Worm (Caenorhabditis elegans) whole organism, early embryonic: ENCODE results near the gene T25D1.2.
A peak's percentile ranks its signal among the peaks of the same experiment; 100 is the strongest.

Source experiments
- B0310.2 ChIP-seq: sonication (generic microtip); optimal IDR thresholded peaks from 2 replicates; lab custom pipeline; 2016; ENCODE audit warnings: mild to moderate bottlenecking, missing genetic modification characterization, missing compliant biosample characterization
- F13C5.2 ChIP-seq: sonication (generic microtip); optimal IDR thresholded peaks from 2 replicates; lab custom pipeline; 2017; ENCODE audit warnings: mild to moderate bottlenecking, missing genetic modification characterization, inconsistent platforms, missing compliant biosample characterization
- aly-1 ChIP-seq: sonication (generic microtip); optimal IDR thresholded peaks from 2 replicates; lab custom pipeline; 2016; ENCODE audit warnings: missing genetic modification characterization, missing compliant biosample characterization
- ama-1 ChIP-seq: fragments of 150-350 bp; optimal IDR thresholded peaks from 2 replicates; lab custom pipeline; 2014
- ceh-13 ChIP-seq: fragments of 200-800 bp; sonication (Bioruptor generic); optimal IDR thresholded peaks from 2 replicates; lab custom pipeline; 2018; ENCODE audit warnings: mild to moderate bottlenecking, missing genetic modification characterization, missing compliant biosample characterization
- ceh-36 ChIP-seq: sonication (generic microtip); optimal IDR thresholded peaks from 2 replicates; lab custom pipeline; 2016; ENCODE audit warnings: missing genetic modification characterization, inconsistent platforms, missing compliant biosample characterization
- ets-7 ChIP-seq: sonication (generic microtip); optimal IDR thresholded peaks from 2 replicates; lab custom pipeline; 2016; ENCODE audit warnings: missing genotype, missing genetic modification characterization, missing compliant biosample characterization
- flt-1 ChIP-seq: fragments of 200-800 bp; sonication (Bioruptor generic); IDR thresholded peaks from 2 replicates; pipeline ENCODE4 v1.3.6; 2022; ENCODE audit warnings: missing genetic modification characterization, missing compliant biosample characterization
- hmbx-1 ChIP-seq: sonication (generic microtip); optimal IDR thresholded peaks from 2 replicates; lab custom pipeline; 2016; ENCODE audit warnings: mild to moderate bottlenecking, missing genetic modification characterization, missing compliant biosample characterization
- hmg-4 ChIP-seq: fragments of 200-800 bp; sonication (Bioruptor generic); optimal IDR thresholded peaks from 2 replicates; lab custom pipeline; 2018; ENCODE audit warnings: mild to moderate bottlenecking, missing genetic modification characterization, missing compliant biosample characterization
- hnd-1 ChIP-seq: sonication (generic microtip); optimal IDR thresholded peaks from 2 replicates; lab custom pipeline; 2016; ENCODE audit warnings: missing genetic modification characterization, missing compliant biosample characterization
- pes-1 ChIP-seq: fragments of 200-800 bp; sonication (Bioruptor generic); IDR thresholded peaks from 2 replicates; pipeline ENCODE4 v1.3.6; 2022; ENCODE audit warnings: missing genetic modification reagents, missing genetic modification characterization, missing compliant biosample characterization
- scrt-1 ChIP-seq: fragments of 200-800 bp; sonication (Bioruptor generic); IDR thresholded peaks from 2 replicates; pipeline ENCODE4 v1.3.6; 2022; ENCODE audit warnings: missing genetic modification characterization, missing compliant biosample characterization
- sea-1 ChIP-seq: fragments of 200-800 bp; sonication (Bioruptor generic); conservative IDR thresholded peaks from 2 replicates; pipeline ENCODE4 v1.3.6; 2022; ENCODE audit warnings: missing genetic modification characterization, missing compliant biosample characterization
- tbx-11 ChIP-seq: fragments of 200-800 bp; sonication (Bioruptor generic); IDR thresholded peaks from 2 replicates; pipeline ENCODE4 v1.3.6; 2022; ENCODE audit warnings: missing genetic modification characterization, missing compliant biosample characterization
- tbx-37 ChIP-seq: fragments of 200-800 bp; sonication (Bioruptor generic); conservative IDR thresholded peaks from 2 replicates; pipeline ENCODE4 v1.3.6; 2022; ENCODE audit warnings: missing genetic modification reagents, missing genetic modification characterization, missing compliant biosample characterization
- tra-4 ChIP-seq: sonication (generic microtip); optimal IDR thresholded peaks from 2 replicates; lab custom pipeline; 2017; ENCODE audit warnings: missing genetic modification characterization, missing compliant biosample characterization

Gene T25D1.2

ce11 chrX:16518771-16519170 lies 3.4 kb downstream of the T25D1.2 start:
- no peak for TF ChIP-seq flt-1 (GFP tag; lab: Robert Waterston, UW)
- TF ChIP-seq ets-7 (tag; lab: Kevin White, UChicago) = no peak
- TF ChIP-seq tbx-37 (GFP tag; lab: Robert Waterston, UW) = no peak
- TF ChIP-seq B0310.2 (tag; lab: Kevin White, UChicago) = no peak
- no peak for TF ChIP-seq aly-1 (tag; lab: Kevin White, UChicago)
- TF ChIP-seq tra-4 = no peak
- TF ChIP-seq ceh-36 (tag; lab: Kevin White, UChicago) = no peak
- no peak for TF ChIP-seq hnd-1 (tag; lab: Kevin White, UChicago)
- no peak for TF ChIP-seq scrt-1
- no peak for TF ChIP-seq pes-1 (GFP tag; lab: Robert Waterston, UW)
- TF ChIP-seq hmg-4 (GFP tag; lab: Kevin White, UChicago) = no peak
- no peak for TF ChIP-seq sea-1 (GFP tag; lab: Robert Waterston, UW)
- TF ChIP-seq F13C5.2 = no peak
- no peak for TF ChIP-seq ama-1 (lab: Kevin White, UChicago)
- TF ChIP-seq tbx-11 (GFP tag; lab: Robert Waterston, UW) = no peak
- TF ChIP-seq ceh-13 (GFP tag; lab: Kevin White, UChicago) = no peak
- no peak for TF ChIP-seq hmbx-1 (tag; lab: Kevin White, UChicago)

- TF ChIP-seq ama-1 (lab: Kevin White, UChicago) (no peak), tra-4 (no peak), hnd-1 (tag; lab: Kevin White, UChicago) (no peak), ets-7 (tag; lab: Kevin White, UChicago) (no peak), sea-1 (GFP tag; lab: Robert Waterston, UW) (no peak), hmg-4 (GFP tag; lab: Kevin White, UChicago) (no peak), flt-1 (GFP tag; lab: Robert Waterston, UW) (no peak), F13C5.2 (no peak), ceh-36 (tag; lab: Kevin White, UChicago) (no peak), aly-1 (tag; lab: Kevin White, UChicago) (no peak), tbx-11 (GFP tag; lab: Robert Waterston, UW) (no peak), hmbx-1 (tag; lab: Kevin White, UChicago) (no peak), scrt-1 (no peak), tbx-37 (GFP tag; lab: Robert Waterston, UW) (no peak), B0310.2 (tag; lab: Kevin White, UChicago) (no peak), ceh-13 (GFP tag; lab: Kevin White, UChicago) (no peak), pes-1 (GFP tag; lab: Robert Waterston, UW) (no peak)
These were observed 4.2 kb downstream of the T25D1.2 start, which contains the start of gene T25D1.1 for ce11 chrX:16519517-16519916. TSS of gene T25D1.1 (plus strand) at chrX:16519817.

- TF ChIP-seq ets-7 (tag; lab: Kevin White, UChicago) = no peak
- TF ChIP-seq ama-1 (lab: Kevin White, UChicago) = no peak
- no peak for TF ChIP-seq flt-1 (GFP tag; lab: Robert Waterston, UW)
- no peak for TF ChIP-seq hnd-1 (tag; lab: Kevin White, UChicago)
- TF ChIP-seq tra-4 = no peak
- no peak for TF ChIP-seq hmbx-1 (tag; lab: Kevin White, UChicago)
- TF ChIP-seq hmg-4 (GFP tag; lab: Kevin White, UChicago) = no peak
- no peak for TF ChIP-seq tbx-37 (GFP tag; lab: Robert Waterston, UW)
- no peak for TF ChIP-seq tbx-11 (GFP tag; lab: Robert Waterston, UW)
- no peak for TF ChIP-seq B0310.2 (tag; lab: Kevin White, UChicago)
- no peak for TF ChIP-seq F13C5.2
- TF ChIP-seq sea-1 (GFP tag; lab: Robert Waterston, UW) = no peak
- TF ChIP-seq pes-1 (GFP tag; lab: Robert Waterston, UW) = no peak
- no peak for TF ChIP-seq aly-1 (tag; lab: Kevin White, UChicago)
- TF ChIP-seq ceh-36 (tag; lab: Kevin White, UChicago) = no peak
- no peak for TF ChIP-seq ceh-13 (GFP tag; lab: Kevin White, UChicago)
- no peak for TF ChIP-seq scrt-1
These were observed 6.4 kb downstream of the T25D1.2 start for ce11 chrX:16521722-16522121.

ce11 chrX:16524310-16524709 lies 8.9 kb downstream of the T25D1.2 start:
- TF ChIP-seq sea-1 (GFP tag; lab: Robert Waterston, UW) (no peak), hmbx-1 (tag; lab: Kevin White, UChicago) (no peak), F13C5.2 (no peak), ceh-36 (tag; lab: Kevin White, UChicago) (no peak), ama-1 (lab: Kevin White, UChicago) (no peak), hmg-4 (GFP tag; lab: Kevin White, UChicago) (no peak), aly-1 (tag; lab: Kevin White, UChicago) (no peak), tbx-11 (GFP tag; lab: Robert Waterston, UW) (no peak), scrt-1 (no peak), ceh-13 (GFP tag; lab: Kevin White, UChicago) (no peak), hnd-1 (tag; lab: Kevin White, UChicago) (no peak), tbx-37 (GFP tag; lab: Robert Waterston, UW) (no peak), ets-7 (tag; lab: Kevin White, UChicago) (no peak), flt-1 (GFP tag; lab: Robert Waterston, UW) (no peak), pes-1 (GFP tag; lab: Robert Waterston, UW) (no peak), tra-4 (no peak), B0310.2 (tag; lab: Kevin White, UChicago) (no peak)

- TF ChIP-seq ets-7 (tag; lab: Kevin White, UChicago) (no peak), hmg-4 (GFP tag; lab: Kevin White, UChicago) (peak; percentile 64)
These were observed 10.3 kb downstream of the T25D1.2 start for ce11 chrX:16525632-16526031.

ce11 chrX:16527815-16528214 lies 12.4 kb downstream of the T25D1.2 start:
- TF ChIP-seq B0310.2 (tag; lab: Kevin White, UChicago) = no peak

ce11 chrX:16529937-16530336 lies 14.6 kb downstream of the T25D1.2 start:
- TF ChIP-seq F13C5.2 = no peak
- no peak for TF ChIP-seq scrt-1
- TF ChIP-seq tbx-37 (GFP tag; lab: Robert Waterston, UW) = no peak
- no peak for TF ChIP-seq B0310.2 (tag; lab: Kevin White, UChicago)
- no peak for TF ChIP-seq sea-1 (GFP tag; lab: Robert Waterston, UW)
